Fruit fly (Drosophila melanogaster) whole organism, adult: ENCODE measurements around the gene borr.

Experiments used
- CG11617 ChIP-seq: fragments of 200-800 bp; sonication (Bioruptor generic); optimal IDR thresholded peaks from 2 replicates; lab custom pipeline; 2017; ENCODE audit warnings: mild to moderate bottlenecking, missing biosample characterization, missing genetic modification reagents, missing genetic modification characterization
- CG12768 ChIP-seq: fragments of 200-800 bp; sonication (Bioruptor generic); optimal IDR thresholded peaks from 2 replicates; lab custom pipeline; 2017; ENCODE audit warnings: missing biosample characterization, missing genetic modification characterization, mild to moderate bottlenecking, moderate library complexity, missing genetic modification reagents
- CG14711 ChIP-seq: fragments of 200-800 bp; sonication (Bioruptor generic); optimal IDR thresholded peaks from 2 replicates; lab custom pipeline; 2018; ENCODE audit warnings: missing biosample characterization, mild to moderate bottlenecking, missing genetic modification characterization, moderate library complexity
- CG1620 ChIP-seq: fragments of 200-800 bp; sonication (Bioruptor generic); optimal IDR thresholded peaks from 2 replicates; lab custom pipeline; 2016; ENCODE audit warnings: missing biosample characterization, missing genetic modification characterization
- CG33017 ChIP-seq: fragments of 200-800 bp; sonication (Bioruptor generic); optimal IDR thresholded peaks from 2 replicates; lab custom pipeline; 2018; ENCODE audit warnings: missing biosample characterization, mild to moderate bottlenecking, missing genetic modification characterization, moderate library complexity
- CG5204 ChIP-seq: fragments of 200-800 bp; sonication (Bioruptor generic); optimal IDR thresholded peaks from 2 replicates; lab custom pipeline; 2016; ENCODE audit warnings: missing biosample characterization, missing genetic modification characterization
- CG7045 ChIP-seq: fragments of 200-800 bp; sonication (Bioruptor generic); optimal IDR thresholded peaks from 2 replicates; lab custom pipeline; 2017; ENCODE audit warnings: missing biosample characterization, mild to moderate bottlenecking, missing genetic modification characterization
- CG7101 ChIP-seq: fragments of 200-800 bp; sonication (Bioruptor generic); optimal IDR thresholded peaks from 2 replicates; lab custom pipeline; 2018; ENCODE audit warnings: missing biosample characterization, mild to moderate bottlenecking, missing genetic modification characterization, moderate library complexity
- Clk ChIP-seq: fragments of 200-800 bp; sonication (Bioruptor generic); optimal IDR thresholded peaks from 2 replicates; lab custom pipeline; 2017; ENCODE audit warnings: missing biosample characterization, missing genetic modification characterization
- Crg-1 ChIP-seq: fragments of 200-800 bp; sonication (Bioruptor generic); optimal IDR thresholded peaks from 2 replicates; lab custom pipeline; 2016; ENCODE audit warnings: missing biosample characterization, missing genetic modification characterization
- Hr96 ChIP-seq: fragments of 200-800 bp; sonication (Bioruptor generic); optimal IDR thresholded peaks from 2 replicates; lab custom pipeline; 2016; ENCODE audit warnings: missing biosample characterization, missing genetic modification characterization
- Mnt ChIP-seq: fragments of 200-800 bp; sonication (Bioruptor generic); optimal IDR thresholded peaks from 2 replicates; lab custom pipeline; 2016; ENCODE audit warnings: missing biosample characterization, mild to moderate bottlenecking, missing genetic modification characterization
- bab1 ChIP-seq: fragments of 200-800 bp; sonication (Bioruptor generic); optimal IDR thresholded peaks from 3 replicates; lab custom pipeline; 2019; ENCODE audit warnings: missing biosample characterization, mild to moderate bottlenecking, missing genetic modification characterization, moderate library complexity
- cic ChIP-seq: fragments of 200-800 bp; sonication (Bioruptor generic); optimal IDR thresholded peaks from 2 replicates; lab custom pipeline; 2017; ENCODE audit warnings: missing biosample characterization, mild to moderate bottlenecking, missing genetic modification characterization, moderate library complexity
- cnc ChIP-seq, 2 experiments: fragments of >200 bp; optimal IDR thresholded peaks; 2 replicates each; lab custom pipeline; 2017
- kay ChIP-seq: fragments of 200-800 bp; sonication (Bioruptor generic); peaks from one replicate; lab custom pipeline; 2016; ENCODE audit warnings: missing biosample characterization, missing genetic modification characterization, borderline replicate concordance
- ovo ChIP-seq: fragments of 200-800 bp; sonication (Bioruptor generic); optimal IDR thresholded peaks from 2 replicates; lab custom pipeline; 2016; ENCODE audit warnings: missing biosample characterization, missing genetic modification characterization
- pad ChIP-seq: fragments of 200-800 bp; sonication (Bioruptor generic); optimal IDR thresholded peaks from 3 replicates; lab custom pipeline; 2017; ENCODE audit warnings: missing biosample characterization, missing genetic modification characterization, mild to moderate bottlenecking, moderate library complexity, missing genetic modification reagents
- tj ChIP-seq: fragments of 200-800 bp; sonication (Bioruptor generic); optimal IDR thresholded peaks from 3 replicates; lab custom pipeline; 2017; ENCODE audit warnings: missing biosample characterization, mild to moderate bottlenecking, missing genetic modification characterization, moderate library complexity
- toe ChIP-seq: fragments of 200-800 bp; sonication (Bioruptor generic); optimal IDR thresholded peaks from 2 replicates; lab custom pipeline; 2016; ENCODE audit warnings: missing biosample characterization, missing genetic modification characterization

Gene borr

DNA sequence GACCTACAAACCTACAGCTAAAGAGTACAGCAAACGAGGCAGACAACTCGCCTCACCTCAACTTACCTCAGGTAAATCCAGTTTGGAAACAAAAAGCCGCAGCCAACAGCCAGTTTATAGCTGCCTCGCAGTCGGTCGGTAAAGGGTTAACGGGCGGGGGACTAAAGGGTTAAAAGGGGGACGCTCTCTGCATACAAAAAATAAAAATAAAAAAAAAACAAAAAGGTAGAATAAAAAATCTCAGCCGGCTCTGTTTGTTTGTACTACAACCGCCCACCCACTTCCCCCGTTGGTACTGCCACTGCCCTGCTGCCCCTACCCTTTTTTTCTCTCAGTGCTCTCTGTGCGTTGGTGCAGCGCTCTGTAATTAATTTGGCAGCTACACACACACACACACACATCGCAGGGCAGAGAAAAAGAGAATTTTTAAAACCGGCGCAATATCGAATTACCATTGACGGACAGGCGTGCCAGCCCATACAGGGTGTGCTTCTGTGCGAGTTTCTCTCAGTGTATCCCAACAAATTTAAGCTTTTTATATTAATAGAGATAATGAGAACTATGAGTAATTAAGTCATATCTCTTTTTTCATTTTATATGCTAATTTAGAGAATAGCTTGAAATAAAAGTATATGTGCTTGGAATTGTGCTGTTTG is 28.4 kb downstream of the borr start:
- no peak for TF ChIP-seq Mnt (GFP tag; lab: Kevin White, UChicago)
- TF ChIP-seq CG7101 (tag; lab: Kevin White, UChicago): no peak
- no peak for TF ChIP-seq tj
- no peak for TF ChIP-seq CG12768 (GFP tag; lab: Kevin White, UChicago)
- no peak for TF ChIP-seq cic (GFP tag; lab: Kevin White, UChicago)
- TF ChIP-seq cnc (optimal IDR thresholded peaks at IDR 0.05; lab: Kevin White, UChicago): no peak
- TF ChIP-seq CG1620 (GFP tag; lab: Kevin White, UChicago): no peak
- TF ChIP-seq Clk (GFP tag; lab: Kevin White, UChicago): no peak

DNA sequence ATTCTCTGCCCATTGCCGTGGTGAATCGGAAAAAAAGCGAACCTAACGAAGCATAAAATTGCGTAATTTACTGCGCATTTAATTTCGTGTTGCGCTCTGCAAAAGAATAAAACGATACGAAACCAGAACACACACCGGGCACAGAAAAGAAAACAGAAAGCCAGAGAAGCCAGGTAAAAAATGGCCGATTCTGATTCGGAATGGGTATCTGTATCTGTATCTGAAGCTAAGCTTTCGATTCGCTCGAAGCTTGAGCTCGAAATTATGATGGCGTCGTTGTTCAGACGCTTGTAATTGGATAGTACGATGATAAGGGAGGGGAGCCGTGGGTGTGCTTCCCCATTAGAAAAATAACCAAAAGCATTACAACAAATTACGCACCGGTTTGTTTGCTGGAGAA is 29.7 kb downstream of the borr start:
- no peak for TF ChIP-seq Mnt (GFP tag; lab: Kevin White, UChicago)
- TF ChIP-seq CG5204 (GFP tag; lab: Kevin White, UChicago): no peak
- no peak for TF ChIP-seq CG33017
- TF ChIP-seq CG14711 (tag; lab: Kevin White, UChicago): no peak
- no peak for TF ChIP-seq Hr96 (GFP tag; lab: Kevin White, UChicago)
- TF ChIP-seq bab1 (GFP tag; lab: Kevin White, UChicago): no peak
- TF ChIP-seq CG7101 (tag; lab: Kevin White, UChicago): no peak
- TF ChIP-seq toe (GFP tag; lab: Kevin White, UChicago): no peak
- TF ChIP-seq CG11617 (GFP tag; lab: Kevin White, UChicago): no peak
- no peak for TF ChIP-seq CG7045
- TF ChIP-seq cic (GFP tag; lab: Kevin White, UChicago): no peak

DNA sequence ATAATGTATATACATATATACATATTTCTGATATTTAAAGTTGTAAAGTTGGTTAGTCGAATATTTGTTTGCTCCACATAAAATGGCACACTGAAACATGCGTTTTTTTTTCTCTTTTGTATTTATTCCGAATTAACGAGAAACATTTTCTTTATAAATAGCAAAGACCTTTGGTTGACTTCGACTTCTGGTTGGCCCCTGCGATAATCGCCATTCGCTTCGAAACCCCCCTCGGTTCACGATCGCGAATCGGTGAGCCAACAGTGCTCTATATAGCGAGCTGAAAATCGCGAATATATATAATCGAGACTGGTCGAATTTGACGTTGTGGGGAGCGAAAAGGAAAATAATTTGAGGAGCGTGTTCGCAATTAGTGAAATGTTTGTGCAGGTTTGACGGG is 37.0 kb downstream of the borr start:
- TF ChIP-seq CG11617 (GFP tag; lab: Kevin White, UChicago) (no peak), ovo (GFP tag; lab: Kevin White, UChicago) (no peak), cnc (optimal IDR thresholded peaks at IDR 0.05; lab: Kevin White, UChicago) (no peak), CG5204 (GFP tag; lab: Kevin White, UChicago) (no peak), toe (GFP tag; lab: Kevin White, UChicago) (no peak), CG14711 (tag; lab: Kevin White, UChicago) (no peak), CG33017 (no peak), cic (GFP tag; lab: Kevin White, UChicago) (no peak)

DNA sequence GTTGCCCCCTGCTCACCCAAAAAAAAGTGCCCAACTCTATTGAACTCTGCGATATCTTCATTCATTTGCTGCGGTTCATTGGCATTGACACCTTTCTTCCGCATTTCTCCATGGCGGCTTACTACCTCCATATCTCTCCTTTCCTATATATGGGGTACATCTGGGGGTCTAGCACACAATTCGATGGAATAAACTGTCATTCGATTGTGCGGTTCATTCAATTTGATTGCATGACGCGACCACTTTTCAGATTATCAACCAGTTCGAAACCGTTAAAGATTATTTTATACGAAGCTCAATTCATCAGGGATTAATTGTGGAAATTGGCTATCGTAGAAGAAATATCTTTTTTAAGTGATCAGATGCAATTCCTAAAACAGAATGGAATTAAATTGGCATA is 39.3 kb downstream of the borr start:
- TF ChIP-seq pad (GFP tag; lab: Kevin White, UChicago) (no peak), CG14711 (tag; lab: Kevin White, UChicago) (no peak), CG5204 (GFP tag; lab: Kevin White, UChicago) (no peak), Crg-1 (GFP tag; lab: Kevin White, UChicago) (no peak)

DNA sequence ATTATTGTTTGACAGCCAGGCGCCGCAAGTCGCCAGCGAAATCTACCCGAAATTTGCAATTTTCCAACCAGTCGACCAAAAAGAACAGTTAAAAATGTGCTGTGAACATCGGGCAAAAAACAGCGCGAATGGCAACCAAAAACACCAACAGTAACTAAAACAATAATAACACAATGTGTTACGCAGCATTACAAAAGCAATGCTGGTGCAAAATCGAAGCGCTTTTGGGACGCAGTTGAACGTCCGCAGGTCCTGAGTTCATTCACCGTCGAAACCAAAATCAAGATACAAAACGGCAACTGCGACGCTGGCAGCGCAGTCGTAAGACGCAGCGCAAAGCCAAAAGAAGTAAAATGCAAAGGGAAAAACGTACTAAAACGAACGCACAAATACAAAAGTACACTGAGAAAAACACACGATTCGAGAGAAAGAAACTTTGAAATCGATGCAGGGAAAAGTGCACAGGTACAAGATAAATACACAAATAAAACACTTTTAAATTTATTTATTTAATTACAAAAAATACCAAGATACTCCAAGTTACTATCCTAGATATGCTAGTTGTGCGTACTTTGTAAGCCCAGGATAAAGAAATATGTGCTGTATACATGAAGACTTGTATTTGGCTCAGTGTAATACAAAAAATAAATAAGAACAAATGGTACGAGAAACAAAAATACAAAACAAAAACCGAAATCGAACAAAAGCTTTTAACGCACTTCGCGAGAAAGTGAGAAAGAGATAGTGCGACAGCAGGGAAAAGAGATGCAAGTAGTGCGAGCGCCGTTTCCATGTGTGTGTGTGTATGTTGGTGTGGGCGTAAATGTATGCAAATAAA is 41.8 kb downstream of the borr start:
- TF ChIP-seq CG11617 (GFP tag; lab: Kevin White, UChicago) (peak; percentile 37), cic (GFP tag; lab: Kevin White, UChicago) (no peak), kay (GFP tag; lab: Kevin White, UChicago) (no peak), cnc (optimal IDR thresholded peaks at IDR 0.05; lab: Kevin White, UChicago) (no peak), ovo (GFP tag; lab: Kevin White, UChicago) (no peak), CG5204 (GFP tag; lab: Kevin White, UChicago) (no peak), Crg-1 (GFP tag; lab: Kevin White, UChicago) (no peak), pad (GFP tag; lab: Kevin White, UChicago) (no peak), toe (GFP tag; lab: Kevin White, UChicago) (no peak), Hr96 (GFP tag; lab: Kevin White, UChicago) (no peak), CG7045 (peak; percentile 35), Clk (GFP tag; lab: Kevin White, UChicago) (no peak), CG7101 (tag; lab: Kevin White, UChicago) (peak; percentile 1), CG12768 (GFP tag; lab: Kevin White, UChicago) (peak; percentile 8), bab1 (GFP tag; lab: Kevin White, UChicago) (peak; percentile 24), tj (no peak), CG14711 (tag; lab: Kevin White, UChicago) (peak; percentile 2), Mnt (GFP tag; lab: Kevin White, UChicago) (no peak), CG33017 (peak; percentile 19), CG1620 (GFP tag; lab: Kevin White, UChicago) (no peak)

DNA sequence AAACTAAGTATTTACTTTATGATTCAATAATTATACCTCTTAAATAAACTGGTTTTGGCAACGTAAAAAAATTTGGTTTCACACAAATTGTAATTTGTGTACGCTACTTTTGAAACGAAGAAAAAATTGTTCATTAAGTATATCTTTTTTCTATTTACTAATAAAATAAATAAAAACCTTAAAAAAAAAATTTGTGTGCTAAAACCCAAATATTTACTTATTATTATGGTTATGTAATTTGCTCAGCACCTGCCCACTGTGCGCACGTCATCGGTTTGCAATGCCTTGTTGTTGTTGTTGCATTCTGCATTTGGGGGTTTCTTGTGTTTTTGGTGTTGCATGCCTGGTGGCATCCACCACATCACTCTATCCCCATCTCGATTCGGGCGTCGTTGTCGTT is 45.8 kb downstream of the borr start:
- TF ChIP-seq cnc (optimal IDR thresholded peaks at IDR 0.05; lab: Kevin White, UChicago) (no peak), CG33017 (no peak), tj (no peak), CG5204 (GFP tag; lab: Kevin White, UChicago) (no peak), CG7045 (no peak), Hr96 (GFP tag; lab: Kevin White, UChicago) (no peak), cic (GFP tag; lab: Kevin White, UChicago) (no peak), Crg-1 (GFP tag; lab: Kevin White, UChicago) (no peak), CG1620 (GFP tag; lab: Kevin White, UChicago) (no peak), CG12768 (GFP tag; lab: Kevin White, UChicago) (no peak), Clk (GFP tag; lab: Kevin White, UChicago) (no peak), CG11617 (GFP tag; lab: Kevin White, UChicago) (no peak), pad (GFP tag; lab: Kevin White, UChicago) (no peak), toe (GFP tag; lab: Kevin White, UChicago) (no peak), CG7101 (tag; lab: Kevin White, UChicago) (no peak), CG14711 (tag; lab: Kevin White, UChicago) (no peak), Mnt (GFP tag; lab: Kevin White, UChicago) (no peak), bab1 (GFP tag; lab: Kevin White, UChicago) (no peak), ovo (GFP tag; lab: Kevin White, UChicago) (no peak), kay (GFP tag; lab: Kevin White, UChicago) (no peak)
